Fruit fly (Drosophila melanogaster): ENCODE results near the gene CG9368.
A peak's percentile ranks its signal among the peaks of the same experiment; 100 is the strongest.

Gene CG9368

DNA sequence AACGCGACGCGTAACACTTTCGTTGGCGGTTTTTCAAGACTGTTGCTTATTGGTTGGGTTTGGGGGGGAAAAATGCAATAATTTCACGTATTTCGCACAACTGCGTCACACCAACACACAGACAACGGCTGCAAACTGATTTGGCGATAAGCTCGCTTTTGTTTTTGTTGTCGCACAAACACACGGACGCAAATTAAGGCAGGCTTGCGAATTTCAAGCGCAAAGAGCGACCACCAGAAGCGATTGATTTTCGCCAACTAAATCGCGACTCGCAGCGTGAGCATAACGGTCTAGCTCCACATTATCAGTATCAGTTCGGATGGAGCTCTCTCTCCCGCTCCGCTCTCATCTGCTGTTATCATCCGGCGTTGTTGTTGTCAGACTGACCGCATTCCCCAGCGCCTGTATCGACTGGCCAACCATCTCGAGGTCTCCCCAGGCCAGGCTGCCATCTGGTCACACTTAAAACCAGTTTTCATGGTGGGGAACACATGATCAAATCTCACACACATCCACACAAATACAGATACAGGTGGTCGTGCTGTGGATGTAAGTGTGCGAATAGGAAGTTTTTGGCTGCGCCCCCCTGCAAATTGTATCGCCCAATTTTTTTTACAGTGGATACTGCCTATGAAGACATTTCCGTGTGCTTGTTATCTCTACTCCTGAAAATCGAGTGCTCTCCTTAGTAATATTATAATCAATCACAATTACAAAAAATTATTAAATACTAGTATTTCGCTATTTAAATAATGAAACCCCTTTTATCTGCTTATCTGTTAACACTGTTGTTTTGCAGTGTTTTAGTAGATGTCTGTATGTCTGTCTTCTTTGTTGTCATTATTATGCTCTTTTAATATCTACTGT, 31.6 kb downstream of the CG9368 start (continued):
- no peak for TF ChIP-seq peb (GFP tag; IDR thresholded peaks at IDR 0.05)
- no peak for TF ChIP-seq cato (GFP tag; optimal IDR thresholded peaks at IDR 0.05; ENCODE audit: borderline replicate concordance)
- TF ChIP-seq insv (GFP tag; optimal IDR thresholded peaks at IDR 0.05) = peak in 1 of 2 experiments; percentile 3
- TF ChIP-seq trh (GFP tag; optimal IDR thresholded peaks at IDR 0.05) = no peak

DNA sequence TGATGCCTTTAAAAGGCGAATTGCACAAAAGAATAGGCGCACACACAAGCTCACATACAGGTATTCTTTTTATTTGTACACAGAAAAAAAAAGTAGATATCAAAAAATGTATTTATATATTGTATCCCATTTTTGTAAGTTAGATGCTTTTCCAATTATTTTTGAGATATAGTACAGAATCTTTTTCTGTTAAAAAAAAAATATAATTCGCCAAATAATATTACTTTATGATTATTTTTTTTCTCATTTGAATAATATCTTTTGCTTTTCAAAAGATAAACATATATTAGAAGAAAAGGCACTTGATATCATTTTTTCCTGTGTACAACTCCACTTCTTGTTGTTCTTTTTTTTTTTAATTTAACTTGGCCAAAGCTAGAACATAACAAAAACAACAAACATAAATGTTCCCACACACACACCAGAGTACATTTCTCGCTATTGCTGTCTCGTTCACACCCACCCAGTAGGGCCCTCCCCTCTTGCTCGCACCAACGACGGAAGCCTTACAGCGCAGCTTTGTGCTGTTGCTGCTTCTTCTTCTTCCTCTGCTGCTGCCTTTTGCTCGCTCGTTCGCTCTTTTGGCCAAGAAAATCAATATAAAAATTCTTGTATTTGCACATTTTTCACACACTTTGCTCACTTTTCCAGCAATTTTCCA, 33.5 kb downstream of the CG9368 start:
- TF ChIP-seq her (GFP tag; optimal IDR thresholded peaks at IDR 0.05) (no peak), CG9876 (GFP tag; optimal IDR thresholded peaks at IDR 0.05) (no peak), Adf1 (GFP tag; IDR thresholded peaks at IDR 0.05) (peak; percentile 74), CG17802 (tag; optimal IDR thresholded peaks at IDR 0.05) (no peak), jing (GFP tag; optimal IDR thresholded peaks at IDR 0.05) (no peak), pum (GFP tag; optimal IDR thresholded peaks at IDR 0.05) (no peak), Ptx1 (GFP tag; IDR thresholded peaks at IDR 0.05) (peak; percentile 89), sens (GFP tag) (no peak), CG13287 (GFP tag; IDR thresholded peaks at IDR 0.05; ENCODE audit: partially characterized antibody) (no peak), CG9797 (GFP tag; optimal IDR thresholded peaks at IDR 0.05) (no peak), Blimp-1 (GFP tag; optimal IDR thresholded peaks at IDR 0.05) (peak; percentile 90), ssp (GFP tag; IDR thresholded peaks at IDR 0.05) (peak; percentile 70), GATAe (GFP tag; conservative IDR thresholded peaks at IDR 0.05) (0 out of 2 replicates have a peak, but pooled peaks have one; percentile 29), pros (GFP tag; optimal IDR thresholded peaks at IDR 0.05) (no peak), CG31365 (tag; optimal IDR thresholded peaks at IDR 0.05) (no peak), bcd (GFP tag; optimal IDR thresholded peaks at IDR 0.05) (peak; percentile 66), nau (GFP tag; optimal IDR thresholded peaks at IDR 0.05) (no peak), CG13123 (GFP tag; optimal IDR thresholded peaks at IDR 0.05) (peak; percentile 18), amos (GFP tag; IDR thresholded peaks at IDR 0.05; ENCODE audit: partially characterized antibody) (no peak), exex (tag; optimal IDR thresholded peaks at IDR 0.05) (peak; percentile 52), ttk (GFP tag; IDR thresholded peaks at IDR 0.05) (peak; percentile 62; the same call in 1 of the 2 replicates), Awh (GFP tag; IDR thresholded peaks at IDR 0.05) (peak; percentile 33; the same call in 1 of the 2 replicates), CG9727 (GFP tag; optimal IDR thresholded peaks at IDR 0.05) (peak; percentile 84), Ets97D (GFP tag; optimal IDR thresholded peaks at IDR 0.05) (no peak), corto (GFP tag; optimal IDR thresholded peaks at IDR 0.05) (no peak), CG4328 (GFP tag; optimal IDR thresholded peaks at IDR 0.05) (no peak), seq (GFP tag; IDR thresholded peaks at IDR 0.05) (0 out of 2 replicates have a peak, but pooled peaks have one; percentile 23), Dfd (GFP tag; optimal IDR thresholded peaks at IDR 0.05) (no peak), Gsc (GFP tag; IDR thresholded peaks at IDR 0.05) (no peak), CG17186 (GFP tag; optimal IDR thresholded peaks at IDR 0.05) (no peak), croc (GFP tag; conservative IDR thresholded peaks at IDR 0.05) (peak; percentile 60), dmrt11E (tag; optimal IDR thresholded peaks at IDR 0.05) (peak; percentile 67), lab (GFP tag; optimal IDR thresholded peaks at IDR 0.05) (peak; percentile 82), CG3065 (GFP tag; optimal IDR thresholded peaks at IDR 0.05) (no peak), caup (GFP tag; optimal IDR thresholded peaks at IDR 0.05; ENCODE audit: severe bottlenecking) (peak; percentile 36), cwo (GFP tag; optimal IDR thresholded peaks at IDR 0.05) (peak; percentile 77), fd102C (GFP tag; optimal IDR thresholded peaks at IDR 0.05) (no peak), hb (GFP tag; IDR thresholded peaks at IDR 0.05; ENCODE audit: partially characterized antibody) (no peak), Atf3 (GFP tag; optimal IDR thresholded peaks at IDR 0.05) (no peak), Rx (GFP tag; IDR thresholded peaks at IDR 0.05) (no peak), CG2116 (GFP tag; optimal IDR thresholded peaks at IDR 0.05) (no peak), klu (GFP tag; IDR thresholded peaks at IDR 0.05) (no peak; the same call in 1 of the 2 replicates)
